Worm (Caenorhabditis elegans): Measurements from ENCODE around the gene fat-3.

ce11 chrIV:9797304-9798003, 5.4 kb upstream of the fat-3 start, which contains the start of gene T13F2.2:
- TF ChIP-seq ces-1 (GFP tag; optimal IDR thresholded peaks at IDR 0.05) = no peak
- TF ChIP-seq nhr-28 (tag; optimal IDR thresholded peaks at IDR 0.05) = no peak
- peak; percentile 33 for TF ChIP-seq lin-14 (GFP tag; optimal IDR thresholded peaks at IDR 0.05)
- no peak for TF ChIP-seq efl-3 (GFP tag; optimal IDR thresholded peaks at IDR 0.05)
- TF ChIP-seq ceh-82 (tag; optimal IDR thresholded peaks at IDR 0.05) = no peak
- no peak for TF ChIP-seq nhr-12 (tag; optimal IDR thresholded peaks at IDR 0.05)
